Worm (Caenorhabditis elegans) whole organism, young adult: ENCODE measurements around the gene F22B5.6.

ENCODE experiments used
- F10E7.11 ChIP-seq: sonication (generic microtip); optimal IDR thresholded peaks from 2 replicates; lab custom pipeline; 2017; ENCODE audit warnings: mild to moderate bottlenecking, missing genetic modification characterization, moderate library complexity, missing compliant biosample characterization
- F22D6.2 ChIP-seq: sonication (generic microtip); optimal IDR thresholded peaks from 2 replicates; lab custom pipeline; 2016; ENCODE audit warnings: mild to moderate bottlenecking, missing genetic modification characterization, missing compliant biosample characterization
- F33H1.4 ChIP-seq: fragments of 200-800 bp; sonication (Bioruptor generic); IDR thresholded peaks from 2 replicates; pipeline ENCODE4 v1.3.6; 2022; ENCODE audit warnings: missing genetic modification reagents, missing genetic modification characterization, missing compliant biosample characterization
- F39B2.1 ChIP-seq: fragments of 200-800 bp; sonication (Bioruptor generic); IDR thresholded peaks from 2 replicates; pipeline ENCODE4 v1.3.6; 2022; ENCODE audit warnings: missing genetic modification reagents, missing genetic modification characterization, missing compliant biosample characterization
- F55B11.4 ChIP-seq: sonication (generic microtip); optimal IDR thresholded peaks from 2 replicates; lab custom pipeline; 2016; ENCODE audit warnings: missing compliant biosample characterization, missing genetic modification characterization, borderline replicate concordance; ENCODE audit not compliant: insufficient read depth
- Y56A3A.18 ChIP-seq: fragments of 200-800 bp; sonication (Bioruptor generic); IDR thresholded peaks from 2 replicates; pipeline ENCODE4 v1.3.6; 2022; ENCODE audit warnings: missing genetic modification reagents, missing genetic modification characterization, missing compliant biosample characterization
- Y67H2A.10 ChIP-seq: fragments of 200-800 bp; sonication (Bioruptor generic); conservative IDR thresholded peaks from 2 replicates; pipeline ENCODE4 v1.3.6; 2022; ENCODE audit warnings: missing genetic modification reagents, missing genetic modification characterization, missing compliant biosample characterization
- ZK185.1 ChIP-seq: sonication (generic microtip); optimal IDR thresholded peaks from 2 replicates; lab custom pipeline; 2016; ENCODE audit warnings: mild to moderate bottlenecking, missing genetic modification characterization, missing compliant biosample characterization; ENCODE audit not compliant: poor library complexity, severe bottlenecking
- ama-1 ChIP-seq, 3 experiments: fragments of 150-350 bp in 1 of 3; sonication (generic microtip) in 2 of 3; optimal IDR thresholded peaks; 2 replicates each; lab custom pipeline; 2014 to 2018; ENCODE audit warnings: missing biosample characterization in 2 of 3, missing genetic modification characterization in 2 of 3, missing genetic modification reagents in 2 of 3
- aptf-3 ChIP-seq: fragments of 200-800 bp; sonication (Bioruptor generic); IDR thresholded peaks from 2 replicates; pipeline ENCODE4 v1.3.6; 2022; ENCODE audit warnings: missing genetic modification characterization, missing compliant biosample characterization
- atf-7 ChIP-seq: sonication (generic microtip); optimal IDR thresholded peaks from 2 replicates; lab custom pipeline; 2017; ENCODE audit warnings: mild to moderate bottlenecking, missing genetic modification characterization, missing compliant biosample characterization
- attf-5 ChIP-seq: fragments of 200-800 bp; sonication (Bioruptor generic); optimal IDR thresholded peaks from 2 replicates; lab custom pipeline; 2018; ENCODE audit warnings: mild to moderate bottlenecking, missing genetic modification characterization, missing compliant biosample characterization
- bed-1 ChIP-seq: fragments of 200-800 bp; sonication (Bioruptor generic); IDR thresholded peaks from 2 replicates; pipeline ENCODE4 v1.3.6; 2022; ENCODE audit warnings: missing genetic modification reagents, missing genetic modification characterization, missing compliant biosample characterization
- ccch-3 ChIP-seq: fragments of 200-800 bp; sonication (Bioruptor generic); optimal IDR thresholded peaks from 2 replicates; lab custom pipeline; 2018; ENCODE audit warnings: mild to moderate bottlenecking, missing genetic modification characterization, missing compliant biosample characterization
- ceh-40 ChIP-seq: fragments of 200-800 bp; sonication (Bioruptor generic); IDR thresholded peaks from 2 replicates; pipeline ENCODE4 v1.3.6; 2022; ENCODE audit warnings: missing genetic modification characterization, missing compliant biosample characterization
- ceh-58 ChIP-seq: fragments of 200-800 bp; sonication (Bioruptor generic); IDR thresholded peaks from 2 replicates; pipeline ENCODE4 v1.3.6; 2022; ENCODE audit warnings: missing genetic modification characterization, missing compliant biosample characterization
- dox-1 ChIP-seq: fragments of 200-800 bp; sonication (Bioruptor generic); IDR thresholded peaks from 2 replicates; pipeline ENCODE4 v1.3.6; 2022; ENCODE audit warnings: missing genetic modification reagents, missing genetic modification characterization, missing compliant biosample characterization
- dpff-1 ChIP-seq: sonication (generic microtip); optimal IDR thresholded peaks from 2 replicates; lab custom pipeline; 2017; ENCODE audit warnings: mild to moderate bottlenecking, missing genetic modification characterization, missing compliant biosample characterization
- dpl-1 ChIP-seq: fragments of 150-350 bp; optimal IDR thresholded peaks from 2 replicates; lab custom pipeline; 2014; ENCODE audit warnings: missing biosample characterization, missing genetic modification reagents, missing genetic modification characterization
- efl-1 ChIP-seq: fragments of 150-350 bp; optimal IDR thresholded peaks from 2 replicates; lab custom pipeline; 2014; ENCODE audit warnings: missing biosample characterization, missing genetic modification reagents, missing genetic modification characterization
- egl-44 ChIP-seq: fragments of 200-800 bp; sonication (Bioruptor generic); IDR thresholded peaks from 2 replicates; pipeline ENCODE4 v1.3.6; 2022; ENCODE audit warnings: missing genetic modification reagents, missing genetic modification characterization, missing compliant biosample characterization
- egrh-3 ChIP-seq: fragments of 200-800 bp; sonication (Bioruptor generic); IDR thresholded peaks from 2 replicates; pipeline ENCODE4 v1.3.6; 2022; ENCODE audit warnings: missing genetic modification reagents, missing genetic modification characterization, missing compliant biosample characterization
- ets-4 ChIP-seq: fragments of 200-800 bp; sonication (Bioruptor generic); optimal IDR thresholded peaks from 2 replicates; lab custom pipeline; 2018; ENCODE audit warnings: mild to moderate bottlenecking, missing genetic modification characterization, missing compliant biosample characterization
- fkh-3 ChIP-seq: sonication (generic microtip); optimal IDR thresholded peaks from 2 replicates; lab custom pipeline; 2016; ENCODE audit warnings: mild to moderate bottlenecking, missing genetic modification characterization, missing compliant biosample characterization
- gei-17 ChIP-seq: fragments of 200-800 bp; sonication (Bioruptor generic); optimal IDR thresholded peaks from 2 replicates; lab custom pipeline; 2018; ENCODE audit warnings: mild to moderate bottlenecking, missing genetic modification characterization, missing compliant biosample characterization
- hlh-26 ChIP-seq: fragments of 200-800 bp; sonication (Bioruptor generic); conservative IDR thresholded peaks from 2 replicates; pipeline ENCODE4 v1.3.6; 2022; ENCODE audit warnings: missing genetic modification reagents, missing genetic modification characterization, missing compliant biosample characterization
- hsf-1 ChIP-seq: fragments of 200-800 bp; sonication (Bioruptor generic); IDR thresholded peaks from 2 replicates; pipeline ENCODE4 v1.3.6; 2022; ENCODE audit warnings: missing genetic modification reagents, missing genetic modification characterization, missing compliant biosample characterization
- let-607 ChIP-seq, 2 experiments: fragments of 200-800 bp in 1 of 2; sonication (Bioruptor generic) in 1 of 2; sonication (generic microtip) in 1 of 2; optimal IDR thresholded peaks; 2 replicates each; lab custom pipeline; 2016 to 2018; ENCODE audit warnings: mild to moderate bottlenecking in 2 of 2, missing compliant biosample characterization in 2 of 2, missing genetic modification characterization in 2 of 2, moderate library complexity in 2 of 2, missing genotype in 1 of 2
- lin-35 ChIP-seq, 3 experiments: fragments of 150-350 bp in 2 of 3; sonication (generic microtip) in 1 of 3; optimal IDR thresholded peaks; 2 replicates each; lab custom pipeline; 2014 to 2018; ENCODE audit warnings: missing biosample characterization in 3 of 3, missing genetic modification characterization in 3 of 3, missing genetic modification reagents in 3 of 3
- lin-54 ChIP-seq: fragments of 200-800 bp; sonication (Bioruptor generic); optimal IDR thresholded peaks from 2 replicates; lab custom pipeline; 2018; ENCODE audit warnings: mild to moderate bottlenecking, missing genetic modification characterization, missing compliant biosample characterization
- madf-10 ChIP-seq: sonication (generic microtip); optimal IDR thresholded peaks from 2 replicates; lab custom pipeline; 2016; ENCODE audit warnings: mild to moderate bottlenecking, missing genetic modification characterization, missing compliant biosample characterization
- madf-8 ChIP-seq: fragments of 200-800 bp; sonication (Bioruptor generic); conservative IDR thresholded peaks from 2 replicates; pipeline ENCODE4 v1.3.6; 2022; ENCODE audit warnings: missing genetic modification reagents, missing genetic modification characterization, missing compliant biosample characterization
- mel-28 ChIP-seq: sonication (generic microtip); optimal IDR thresholded peaks from 2 replicates; lab custom pipeline; 2016; ENCODE audit warnings: borderline replicate concordance, mild to moderate bottlenecking, missing genetic modification characterization, missing compliant biosample characterization
- mes-4 ChIP-seq: sonication (generic microtip); optimal IDR thresholded peaks from 2 replicates; lab custom pipeline; 2016; ENCODE audit warnings: missing genotype, missing genetic modification characterization, missing compliant biosample characterization
- nfyb-1 ChIP-seq: fragments of 200-800 bp; sonication (Bioruptor generic); IDR thresholded peaks from 2 replicates; pipeline ENCODE4 v1.3.6; 2022; ENCODE audit warnings: missing genetic modification reagents, missing genetic modification characterization, missing compliant biosample characterization
- nhr-120 ChIP-seq: fragments of 200-800 bp; sonication (Bioruptor generic); IDR thresholded peaks from 2 replicates; pipeline ENCODE4 v1.3.6; 2022; ENCODE audit warnings: missing genetic modification characterization, missing compliant biosample characterization
- nhr-179 ChIP-seq: sonication (generic microtip); optimal IDR thresholded peaks from 2 replicates; lab custom pipeline; 2016; ENCODE audit warnings: mild to moderate bottlenecking, missing genetic modification characterization, missing compliant biosample characterization
- rec-8 ChIP-seq, 2 experiments: sonication (generic microtip); optimal IDR thresholded peaks; 2 replicates each; lab custom pipeline; 2016; ENCODE audit warnings: mild to moderate bottlenecking in 2 of 2, missing genetic modification characterization in 2 of 2, missing genetic modification reagents in 2 of 2, missing genotype in 2 of 2, missing biosample characterization in 1 of 2, missing compliant biosample characterization in 1 of 2, moderate library complexity in 1 of 2
- sdz-38 ChIP-seq: sonication (generic microtip); optimal IDR thresholded peaks from 2 replicates; lab custom pipeline; 2016; ENCODE audit warnings: missing genotype, missing genetic modification characterization, missing compliant biosample characterization
- snpc-1.1 ChIP-seq: sonication (generic microtip); optimal IDR thresholded peaks from 2 replicates; lab custom pipeline; 2017; ENCODE audit warnings: missing genetic modification characterization, mild to moderate bottlenecking, missing compliant biosample characterization, antibody characterized with exemption, moderate library complexity, missing genotype, missing genetic modification reagents; ENCODE audit not compliant: insufficient read depth
- sptf-2 ChIP-seq: fragments of 200-800 bp; sonication (Bioruptor generic); optimal IDR thresholded peaks from 2 replicates; lab custom pipeline; 2018; ENCODE audit warnings: mild to moderate bottlenecking, missing genetic modification characterization, missing compliant biosample characterization
- zim-3 ChIP-seq: sonication (generic microtip); optimal IDR thresholded peaks from 2 replicates; lab custom pipeline; 2017; ENCODE audit warnings: mild to moderate bottlenecking, missing genetic modification characterization, moderate library complexity, missing compliant biosample characterization
- ztf-18 ChIP-seq: sonication (generic microtip); optimal IDR thresholded peaks from 2 replicates; lab custom pipeline; 2016; ENCODE audit warnings: missing genotype, mild to moderate bottlenecking, missing genetic modification characterization, missing compliant biosample characterization
- ztf-3 ChIP-seq: fragments of 200-800 bp; sonication (Bioruptor generic); optimal IDR thresholded peaks from 2 replicates; lab custom pipeline; 2018; ENCODE audit warnings: mild to moderate bottlenecking, missing genetic modification characterization, missing compliant biosample characterization

F22B5.6 gene

ce11 chrII:8442176-8442575, 13.8 kb downstream of the F22B5.6 start (continued):
- TF ChIP-seq lin-35 (GFP tag; optimal IDR thresholded peaks at IDR 0.05; lab: Kevin White, UChicago) (peak in 1 of 3 experiments; percentile 7), F10E7.11 (no peak), ccch-3 (GFP tag; lab: Kevin White, UChicago) (no peak), egl-44 (GFP tag; lab: Robert Waterston, UW) (no peak), egrh-3 (GFP tag; lab: Robert Waterston, UW) (no peak), ama-1 (optimal IDR thresholded peaks at IDR 0.05; lab: Kevin White, UChicago) (no peak), ama-1 (GFP tag; optimal IDR thresholded peaks at IDR 0.05; lab: Kevin White, UChicago) (no peak), ztf-3 (GFP tag; lab: Kevin White, UChicago) (no peak), lin-54 (GFP tag; lab: Kevin White, UChicago) (peak; percentile 41), dpl-1 (GFP tag; lab: Kevin White, UChicago) (peak; percentile 9), F22D6.2 (tag; lab: Kevin White, UChicago) (no peak), ceh-58 (GFP tag; lab: Robert Waterston, UW) (no peak), dox-1 (GFP tag; lab: Robert Waterston, UW) (peak; percentile 57; the same call in 1 of the 2 replicates), ceh-40 (GFP tag; lab: Robert Waterston, UW) (no peak), snpc-1.1 (tag; lab: Kevin White, UChicago) (peak; percentile 22), ets-4 (GFP tag; lab: Kevin White, UChicago) (no peak), gei-17 (no peak)
- TF ChIP-seq, all 124 proteins: peak for 23

- TF ChIP-seq ama-1 (optimal IDR thresholded peaks at IDR 0.05; lab: Kevin White, UChicago) (no peak), ama-1 (GFP tag; optimal IDR thresholded peaks at IDR 0.05; lab: Kevin White, UChicago) (peak; percentile 87 to 91), lin-54 (GFP tag; lab: Kevin White, UChicago) (peak; percentile 66), sptf-2 (no peak), nfyb-1 (peak; percentile 61), ZK185.1 (peak; percentile 66), dpff-1 (tag; lab: Kevin White, UChicago) (peak; percentile 87), hsf-1 (GFP tag; lab: Robert Waterston, UW) (peak; percentile 81), nhr-179 (tag; lab: Kevin White, UChicago) (peak; percentile 74), efl-1 (GFP tag; lab: Kevin White, UChicago) (no peak), egl-44 (GFP tag; lab: Robert Waterston, UW) (peak; percentile 84), madf-10 (tag; lab: Kevin White, UChicago) (peak; percentile 27), aptf-3 (GFP tag; lab: Robert Waterston, UW) (peak; percentile 74; the same call in 1 of the 2 replicates), snpc-1.1 (tag; lab: Kevin White, UChicago) (peak; percentile 52), nhr-120 (GFP tag; lab: Robert Waterston, UW) (peak; percentile 98), Y56A3A.18 (peak; percentile 59; the same call in 1 of the 2 replicates), zim-3 (tag; lab: Kevin White, UChicago) (peak; percentile 43), dox-1 (GFP tag; lab: Robert Waterston, UW) (0 out of 2 replicates have a peak, but pooled peaks have one; percentile 27), lin-35 (GFP tag; optimal IDR thresholded peaks at IDR 0.05; lab: Kevin White, UChicago) (peak in 1 of 3 experiments; percentile 56), ceh-40 (GFP tag; lab: Robert Waterston, UW) (peak; percentile 76), fkh-3 (tag; lab: Kevin White, UChicago) (peak; percentile 76), F55B11.4 (peak; percentile 15), hlh-26 (GFP tag; lab: Robert Waterston, UW) (no peak), attf-5 (GFP tag; lab: Kevin White, UChicago) (peak; percentile 65), mes-4 (peak; percentile 88), ztf-3 (GFP tag; lab: Kevin White, UChicago) (peak; percentile 6), madf-8 (GFP tag; lab: Robert Waterston, UW) (no peak; the same call in 1 of the 2 replicates), F39B2.1 (GFP tag; lab: Robert Waterston, UW) (peak; percentile 23; the same call in 1 of the 2 replicates), let-607 (tag; optimal IDR thresholded peaks at IDR 0.05; lab: Kevin White, UChicago) (peak; percentile 32 to 36), rec-8 (tag; optimal IDR thresholded peaks at IDR 0.05; lab: Kevin White, UChicago) (peak; percentile 80 to 92), ceh-58 (GFP tag; lab: Robert Waterston, UW) (peak; percentile 98), Y67H2A.10 (no peak), F33H1.4 (GFP tag; lab: Robert Waterston, UW) (peak; percentile 49), mel-28 (tag; lab: Kevin White, UChicago) (no peak), atf-7 (peak; percentile 61), sdz-38 (peak; percentile 27), bed-1 (GFP tag; lab: Robert Waterston, UW) (no peak), ztf-18 (tag; lab: Kevin White, UChicago) (peak; percentile 76)
These were observed 14.5 kb downstream of the F22B5.6 start for ce11 chrII:8441519-8441918.
